Fruit fly (Drosophila melanogaster) whole organism, embryonic: ENCODE results near the gene ago.

ENCODE experiments used
- Abd-B ChIP-seq: fragments of 200-800 bp; sonication (Bioruptor generic); optimal IDR thresholded peaks from 2 replicates; lab custom pipeline; 2018; ENCODE audit warnings: missing biosample characterization, mild to moderate bottlenecking, missing genetic modification characterization, moderate library complexity
- Atf6 ChIP-seq: fragments of 200-800 bp; sonication (Bioruptor generic); IDR thresholded peaks from 2 replicates; pipeline ENCODE4 v1.3.6; 2022; ENCODE audit warnings: missing biosample characterization, missing genetic modification characterization
- CG10147 ChIP-seq: fragments of 200-800 bp; sonication (Bioruptor generic); optimal IDR thresholded peaks from 2 replicates; lab custom pipeline; 2019; ENCODE audit warnings: missing biosample characterization, mild to moderate bottlenecking, missing genetic modification characterization, moderate library complexity
- CG10267 ChIP-seq: fragments of 200-800 bp; sonication (Bioruptor generic); optimal IDR thresholded peaks from 2 replicates; lab custom pipeline; 2018; ENCODE audit warnings: missing biosample characterization, mild to moderate bottlenecking, missing genetic modification characterization, moderate library complexity
- CG10366 ChIP-seq: fragments of 200-800 bp; sonication (Bioruptor generic); IDR thresholded peaks from 2 replicates; pipeline ENCODE4 v1.3.6; 2022; ENCODE audit warnings: missing biosample characterization, missing genetic modification characterization
- CG13287 ChIP-seq: fragments of 200-800 bp; sonication (Bioruptor generic); IDR thresholded peaks from 2 replicates; pipeline ENCODE4 v1.3.6; 2022; ENCODE audit warnings: missing biosample characterization, missing genetic modification characterization; ENCODE audit not compliant: partially characterized antibody
- CG13624 ChIP-seq: fragments of 200-800 bp; sonication (Bioruptor generic); optimal IDR thresholded peaks from 2 replicates; lab custom pipeline; 2016; ENCODE audit warnings: missing biosample characterization, missing genetic modification characterization
- CG14710 ChIP-seq: fragments of 200-800 bp; sonication (Bioruptor generic); optimal IDR thresholded peaks from 3 replicates; lab custom pipeline; 2019; ENCODE audit warnings: missing biosample characterization, mild to moderate bottlenecking, missing genetic modification characterization, moderate library complexity
- CG15696 ChIP-seq: fragments of 200-800 bp; sonication (Bioruptor generic); optimal IDR thresholded peaks from 2 replicates; lab custom pipeline; 2019; ENCODE audit warnings: missing biosample characterization, mild to moderate bottlenecking, missing genetic modification characterization, moderate library complexity
- CG18262 ChIP-seq: fragments of 200-800 bp; optimal IDR thresholded peaks from 3 replicates; lab custom pipeline; 2019; ENCODE audit warnings: missing biosample characterization, mild to moderate bottlenecking, missing genetic modification characterization, moderate library complexity
- CG2712 ChIP-seq: fragments of 200-800 bp; optimal IDR thresholded peaks from 3 replicates; lab custom pipeline; 2019; ENCODE audit warnings: missing biosample characterization, mild to moderate bottlenecking, missing genetic modification characterization, moderate library complexity
- CG30020 ChIP-seq: fragments of 200-800 bp; optimal IDR thresholded peaks from 2 replicates; lab custom pipeline; 2019; ENCODE audit warnings: missing biosample characterization, mild to moderate bottlenecking, missing genetic modification characterization, moderate library complexity
- CG34224 ChIP-seq: fragments of 200-800 bp; sonication (Bioruptor generic); IDR thresholded peaks from 3 replicates; pipeline ENCODE4 v1.3.6; 2022; ENCODE audit warnings: missing biosample characterization, missing genetic modification characterization; ENCODE audit not compliant: partially characterized antibody
- CG34376 ChIP-seq: fragments of 200-800 bp; sonication (Bioruptor generic); optimal IDR thresholded peaks from 2 replicates; lab custom pipeline; 2018; ENCODE audit warnings: missing biosample characterization, mild to moderate bottlenecking, missing genetic modification characterization
- CG4328 ChIP-seq: fragments of 200-800 bp; sonication (Bioruptor generic); optimal IDR thresholded peaks from 3 replicates; lab custom pipeline; 2017; ENCODE audit warnings: missing biosample characterization, missing genetic modification reagents, missing genetic modification characterization
- CG4404 ChIP-seq: fragments of 200-800 bp; sonication (Bioruptor generic); IDR thresholded peaks from 2 replicates; pipeline ENCODE4 v1.3.6; 2022; ENCODE audit warnings: missing biosample characterization, missing genetic modification characterization
- CG4424 ChIP-seq: fragments of 200-800 bp; sonication (Bioruptor generic); optimal IDR thresholded peaks from 3 replicates; lab custom pipeline; 2016; ENCODE audit warnings: missing biosample characterization, missing genetic modification characterization
- CG7271 ChIP-seq: fragments of 200-800 bp; sonication (Bioruptor generic); optimal IDR thresholded peaks from 2 replicates; lab custom pipeline; 2018; ENCODE audit warnings: missing biosample characterization, mild to moderate bottlenecking, missing genetic modification characterization, moderate library complexity
- CG7839 ChIP-seq: fragments of 200-800 bp; sonication (Bioruptor generic); optimal IDR thresholded peaks from 3 replicates; lab custom pipeline; 2018; ENCODE audit warnings: missing biosample characterization, mild to moderate bottlenecking, missing genetic modification characterization, moderate library complexity
- CG8290 ChIP-seq, 3 experiments: fragments of 200-800 bp; sonication (Bioruptor generic); optimal IDR thresholded peaks; 2 replicates each; lab custom pipeline; 2016 to 2019; ENCODE audit warnings: missing biosample characterization in 3 of 3, missing genetic modification characterization in 3 of 3, mild to moderate bottlenecking in 2 of 3, moderate library complexity in 1 of 3
- CG8388 ChIP-seq: fragments of 200-800 bp; sonication (Bioruptor generic); optimal IDR thresholded peaks from 2 replicates; lab custom pipeline; 2019; ENCODE audit warnings: missing biosample characterization, mild to moderate bottlenecking, missing genetic modification characterization, moderate library complexity
- CG8924 ChIP-seq: fragments of 200-800 bp; optimal IDR thresholded peaks from 3 replicates; lab custom pipeline; 2019; ENCODE audit warnings: missing biosample characterization, mild to moderate bottlenecking, missing genetic modification characterization, moderate library complexity
- Dbx ChIP-seq: fragments of 200-800 bp; sonication (Bioruptor generic); IDR thresholded peaks from 3 replicates; pipeline ENCODE4 v1.3.6; 2022; ENCODE audit warnings: missing biosample characterization, missing genetic modification characterization
- Deaf1 ChIP-seq: fragments of 200-800 bp; optimal IDR thresholded peaks from 3 replicates; lab custom pipeline; 2019; ENCODE audit warnings: missing biosample characterization, mild to moderate bottlenecking, missing genetic modification characterization, moderate library complexity
- Dip2 ChIP-seq: fragments of 200-800 bp; sonication (Bioruptor generic); IDR thresholded peaks from 2 replicates; pipeline ENCODE4 v1.3.6; 2022; ENCODE audit warnings: missing biosample characterization, missing genetic modification characterization
- Dref ChIP-seq: fragments of 200-800 bp; sonication (Bioruptor generic); IDR thresholded peaks from 2 replicates; pipeline ENCODE4 v1.3.6; 2022; ENCODE audit warnings: missing biosample characterization, missing genetic modification characterization
- E2f2 ChIP-seq: fragments of 200-800 bp; sonication (Bioruptor generic); IDR thresholded peaks from 2 replicates; pipeline ENCODE4 v1.3.6; 2022; ENCODE audit warnings: missing biosample characterization, missing genetic modification characterization
- ERR ChIP-seq: fragments of 200-800 bp; sonication (Bioruptor generic); optimal IDR thresholded peaks from 2 replicates; lab custom pipeline; 2016; ENCODE audit warnings: missing biosample characterization, missing genetic modification characterization
- Lim3 ChIP-seq: fragments of 200-800 bp; sonication (Bioruptor generic); IDR thresholded peaks from 2 replicates; pipeline ENCODE4 v1.3.6; 2022; ENCODE audit warnings: missing biosample characterization, missing genetic modification characterization
- MBD-R2 ChIP-seq: fragments of 200-800 bp; sonication (Bioruptor generic); IDR thresholded peaks from 2 replicates; pipeline ENCODE4 v1.3.6; 2022; ENCODE audit warnings: missing biosample characterization, missing genetic modification characterization
- NK7.1 ChIP-seq: fragments of 200-800 bp; sonication (Bioruptor generic); optimal IDR thresholded peaks from 3 replicates; lab custom pipeline; 2016; ENCODE audit warnings: missing biosample characterization, missing genetic modification characterization
- Nf-YB ChIP-seq: fragments of 200-800 bp; sonication (Bioruptor generic); optimal IDR thresholded peaks from 3 replicates; lab custom pipeline; 2019; ENCODE audit warnings: missing biosample characterization, mild to moderate bottlenecking, missing genetic modification characterization, moderate library complexity
- Opbp ChIP-seq: fragments of 200-800 bp; sonication (Bioruptor generic); IDR thresholded peaks from 3 replicates; pipeline ENCODE4 v1.3.6; 2022; ENCODE audit warnings: missing biosample characterization, missing genetic modification characterization; ENCODE audit not compliant: partially characterized antibody
- Sry-δ ChIP-seq: fragments of 200-800 bp; sonication (Bioruptor generic); optimal IDR thresholded peaks from 2 replicates; lab custom pipeline; 2016; ENCODE audit warnings: missing biosample characterization, missing genetic modification characterization
- Stat92E ChIP-seq, 3 experiments: fragments of >200 bp in 2 of 3; fragments of 200-800 bp in 1 of 3; sonication (Bioruptor generic) in 1 of 3; optimal IDR thresholded peaks; 2 replicates each; lab custom pipeline; 2017 to 2019; ENCODE audit warnings: missing biosample characterization in 3 of 3, missing genetic modification characterization in 3 of 3, mild to moderate bottlenecking in 1 of 3, moderate library complexity in 1 of 3
- Xbp1 ChIP-seq: fragments of 200-800 bp; sonication (Bioruptor generic); optimal IDR thresholded peaks from 3 replicates; lab custom pipeline; 2016; ENCODE audit warnings: missing biosample characterization, mild to moderate bottlenecking, missing genetic modification characterization
- YL-1 ChIP-seq: fragments of 200-800 bp; sonication (Bioruptor generic); optimal IDR thresholded peaks from 3 replicates; lab custom pipeline; 2017; ENCODE audit warnings: missing biosample characterization, mild to moderate bottlenecking, missing genetic modification characterization
- dm ChIP-seq: fragments of 200-800 bp; sonication (Bioruptor generic); optimal IDR thresholded peaks from 3 replicates; lab custom pipeline; 2016; ENCODE audit warnings: missing biosample characterization, missing genetic modification characterization
- dmrt11E ChIP-seq: fragments of 200-800 bp; sonication (Bioruptor generic); optimal IDR thresholded peaks from 3 replicates; lab custom pipeline; 2018; ENCODE audit warnings: missing biosample characterization, mild to moderate bottlenecking, missing genetic modification characterization, moderate library complexity
- dpn ChIP-seq, 2 experiments: fragments of 200-800 bp; sonication (Bioruptor generic); optimal IDR thresholded peaks; 3 replicates each; lab custom pipeline; 2016; ENCODE audit warnings: missing biosample characterization in 2 of 2, missing genetic modification characterization in 2 of 2
- hbn ChIP-seq: fragments of 200-800 bp; sonication (Bioruptor generic); IDR thresholded peaks from 2 replicates; pipeline ENCODE4 v1.3.6; 2022; ENCODE audit warnings: missing biosample characterization, missing genetic modification characterization; ENCODE audit not compliant: partially characterized antibody
- hth ChIP-seq: fragments of >200 bp; optimal IDR thresholded peaks from 2 replicates; lab custom pipeline; 2017; ENCODE audit warnings: inconsistent platforms
- jing ChIP-seq: fragments of 200-800 bp; sonication (Bioruptor generic); optimal IDR thresholded peaks from 2 replicates; lab custom pipeline; 2018; ENCODE audit warnings: missing biosample characterization, mild to moderate bottlenecking, missing genetic modification characterization
- ken ChIP-seq: fragments of 200-800 bp; sonication (Bioruptor generic); IDR thresholded peaks from 3 replicates; pipeline ENCODE4 v1.3.6; 2022; ENCODE audit warnings: missing biosample characterization, missing genetic modification characterization
- peb ChIP-seq: fragments of 200-800 bp; sonication (Bioruptor generic); IDR thresholded peaks from 2 replicates; pipeline ENCODE4 v1.3.6; 2022; ENCODE audit warnings: missing biosample characterization, missing genetic modification characterization
- phol ChIP-seq: fragments of 200-800 bp; sonication (Bioruptor generic); optimal IDR thresholded peaks from 3 replicates; lab custom pipeline; 2018; ENCODE audit warnings: missing biosample characterization, mild to moderate bottlenecking, missing genetic modification characterization, moderate library complexity
- sd ChIP-seq: fragments of 200-800 bp; sonication (Bioruptor generic); optimal IDR thresholded peaks from 3 replicates; lab custom pipeline; 2018; ENCODE audit warnings: missing biosample characterization, mild to moderate bottlenecking, missing genetic modification characterization, moderate library complexity
- sens ChIP-seq: fragments of 200-800 bp; sonication (Bioruptor generic); peaks from one replicate; lab custom pipeline; 2016; ENCODE audit warnings: missing biosample characterization, missing genetic modification characterization
- slou ChIP-seq: fragments of 200-800 bp; sonication (Bioruptor generic); optimal IDR thresholded peaks from 3 replicates; lab custom pipeline; 2016; ENCODE audit warnings: missing biosample characterization, missing genetic modification characterization
- tin ChIP-seq: fragments of 200-800 bp; sonication (Bioruptor generic); optimal IDR thresholded peaks from 3 replicates; lab custom pipeline; 2016; ENCODE audit warnings: missing biosample characterization, missing genetic modification characterization

ago gene

DNA sequence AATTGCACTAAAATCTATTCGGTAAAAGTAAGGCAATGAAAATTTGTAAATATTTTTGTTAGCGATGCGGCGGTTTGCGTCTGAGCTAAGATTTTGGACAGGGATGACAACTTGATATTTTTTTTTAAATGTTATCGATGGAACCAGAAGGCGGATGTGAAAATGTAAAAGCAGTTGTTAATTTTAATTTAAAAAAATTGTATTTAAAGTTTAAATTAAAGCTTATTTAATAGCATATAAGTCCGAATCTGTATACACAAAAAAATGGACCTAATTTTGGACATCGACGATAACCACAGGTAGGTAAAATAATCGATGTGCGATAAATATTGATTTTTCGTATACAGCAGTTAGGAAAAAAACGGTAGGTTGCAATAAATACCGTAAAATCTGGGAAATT, 8.3 kb upstream of the ago start, which contains the start of the genes CG11586 and VhaM9.7-a (continued):
- no peak for TF ChIP-seq Dbx
- peak; percentile 40 for TF ChIP-seq CG2712 (tag; lab: Kevin White, UChicago)
- TF ChIP-seq CG4424 (GFP tag; lab: Kevin White, UChicago), result peak; percentile 19
- TF ChIP-seq CG34224 (GFP tag; lab: Robert Waterston, UW), result peak; percentile 71
- TF ChIP-seq Dref, result peak; percentile 75
- TF ChIP-seq CG13287 (GFP tag; lab: Robert Waterston, UW), result peak; percentile 80
- TF ChIP-seq NK7.1, result no peak
- TF ChIP-seq CG10267 (tag; lab: Kevin White, UChicago), result peak; percentile 63
- peak; percentile 76 for TF ChIP-seq CG14710 (tag; lab: Kevin White, UChicago)
- 0 out of 3 replicates have a peak, but pooled peaks have one; percentile 17 for TF ChIP-seq Opbp (GFP tag; lab: Robert Waterston, UW)
- TF ChIP-seq CG18262 (tag; lab: Kevin White, UChicago), result peak; percentile 11
- 0 out of 2 replicates have a peak, but pooled peaks have one; percentile 23 for TF ChIP-seq Atf6 (GFP tag; lab: Robert Waterston, UW)
- TF ChIP-seq CG8388 (GFP tag; lab: Kevin White, UChicago), result peak; percentile 20
- peak; percentile 31 for TF ChIP-seq CG34376 (GFP tag; lab: Kevin White, UChicago)
- no peak for TF ChIP-seq Deaf1
- TF ChIP-seq Stat92E (GFP tag; optimal IDR thresholded peaks at IDR 0.05; lab: Kevin White, UChicago), result no peak
- peak; percentile 26 for TF ChIP-seq CG7839
- TF ChIP-seq Xbp1 (GFP tag; lab: Kevin White, UChicago), result peak; percentile 41
- TF ChIP-seq hth (lab: Kevin White, UChicago), result no peak
- no peak for TF ChIP-seq Nf-YB (GFP tag; lab: Kevin White, UChicago)
- TF ChIP-seq CG10366, result 0 out of 2 replicates have a peak, but pooled peaks have one; percentile 8
- peak; percentile 8 for TF ChIP-seq dmrt11E (tag; lab: Kevin White, UChicago)
- peak; percentile 60 for TF ChIP-seq E2f2 (GFP tag; lab: Robert Waterston, UW)
- TF ChIP-seq Dip2, result no peak
- TF ChIP-seq MBD-R2 (GFP tag; lab: Robert Waterston, UW), result peak; percentile 80
- peak; percentile 18 for TF ChIP-seq Abd-B
- peak; percentile 26 for TF ChIP-seq tin (GFP tag; lab: Kevin White, UChicago)
- peak; percentile 40 for TF ChIP-seq CG8290 (GFP tag; optimal IDR thresholded peaks at IDR 0.05; lab: Kevin White, UChicago)
- no peak for TF ChIP-seq CG8290 (tag; optimal IDR thresholded peaks at IDR 0.05; lab: Kevin White, UChicago)
- no peak for TF ChIP-seq CG15696 (tag; lab: Kevin White, UChicago)
- peak; percentile 41 for TF ChIP-seq CG13624
- TF ChIP-seq ERR (GFP tag; lab: Kevin White, UChicago), result no peak
- peak; percentile 16 for TF ChIP-seq CG8924
- peak; percentile 1 for TF ChIP-seq dm
- TF ChIP-seq CG10147 (GFP tag; lab: Kevin White, UChicago), result no peak
- peak; percentile 34 for TF ChIP-seq CG30020 (tag; lab: Kevin White, UChicago)
- peak; percentile 73 for TF ChIP-seq Sry-δ (GFP tag; lab: Kevin White, UChicago)
- TF ChIP-seq dpn (GFP tag; optimal IDR thresholded peaks at IDR 0.05; lab: Kevin White, UChicago), result peak in 1 of 2 experiments; percentile 14
- peak; percentile 55 for TF ChIP-seq phol (tag; lab: Kevin White, UChicago)
- no peak for TF ChIP-seq jing
- TF ChIP-seq hbn (GFP tag; lab: Robert Waterston, UW), result peak; percentile 69
- TF ChIP-seq YL-1 (GFP tag; lab: Kevin White, UChicago), result peak; percentile 84
- peak; percentile 74 for TF ChIP-seq sens
- TF ChIP-seq ken (GFP tag; lab: Robert Waterston, UW), result no peak
- TF ChIP-seq CG7271 (tag; lab: Kevin White, UChicago), result no peak
- peak; percentile 21 for TF ChIP-seq sd
- no peak for TF ChIP-seq Lim3 (GFP tag; lab: Robert Waterston, UW)
- TF ChIP-seq slou (GFP tag; lab: Kevin White, UChicago), result peak; percentile 20
- TF ChIP-seq peb, result no peak
- no peak for TF ChIP-seq CG4404 (GFP tag; lab: Robert Waterston, UW)
- no peak for TF ChIP-seq CG4328 (GFP tag; lab: Kevin White, UChicago)
